8 worm cellular contexts compared by ENCODE assay signal in genomic region chrII:601305-601704, ce11.
TF ChIP-seq lines count a peak whose summit lies in the region.

No protein-coding gene starts in this region.

TF ChIP-seq in whole organism, L1 larva, 84 proteins besides CTCF, POLR2A, EP300 and RAD21 (continues in another document):
- no peak for TF ChIP-seq mab-9 (GFP tag; IDR thresholded peaks at IDR 0.05; lab: Robert Waterston, UW)
- TF ChIP-seq unc-98 (GFP tag; IDR thresholded peaks at IDR 0.05; lab: Robert Waterston, UW): no peak
- TF ChIP-seq xbp-1 (tag; optimal IDR thresholded peaks at IDR 0.05; lab: Kevin White, UChicago): peak; percentile 34
- no peak for TF ChIP-seq Y116A8C.19 (tag; optimal IDR thresholded peaks at IDR 0.05; lab: Kevin White, UChicago; ENCODE audit: borderline replicate concordance)
- no peak for TF ChIP-seq tlp-1 (tag; optimal IDR thresholded peaks at IDR 0.05; lab: Kevin White, UChicago)
- no peak for TF ChIP-seq ztf-11 (tag; optimal IDR thresholded peaks at IDR 0.05; lab: Kevin White, UChicago)
- TF ChIP-seq isw-1 (GFP tag; IDR thresholded peaks at IDR 0.05; lab: Robert Waterston, UW): peak; percentile 15; the same call in 1 of the 2 replicates
- no peak for TF ChIP-seq elt-2 (tag; optimal IDR thresholded peaks at IDR 0.05; lab: Kevin White, UChicago)
- TF ChIP-seq dsc-1 (tag; optimal IDR thresholded peaks at IDR 0.05; lab: Kevin White, UChicago): peak; percentile 4
- peak; percentile 45 for TF ChIP-seq skn-1 (tag; optimal IDR thresholded peaks at IDR 0.05; lab: Kevin White, UChicago)
- peak; percentile 50 to 54 for TF ChIP-seq lsy-2 (tag; optimal IDR thresholded peaks at IDR 0.05; lab: Kevin White, UChicago)

TF ChIP-seq in whole organism, L2 larva, 48 proteins besides CTCF, POLR2A, EP300 and RAD21 (continues in another document):
- TF ChIP-seq lsy-2 (tag; optimal IDR thresholded peaks at IDR 0.05; lab: Kevin White, UChicago) (peak in 1 of 2 experiments; percentile 65), sma-9 (GFP tag; optimal IDR thresholded peaks at IDR 0.05; lab: Kevin White, UChicago) (peak; percentile 78), sma-9 (tag; optimal IDR thresholded peaks at IDR 0.05; lab: Kevin White, UChicago) (no peak), mdl-1 (tag; optimal IDR thresholded peaks at IDR 0.05; lab: Kevin White, UChicago) (peak; percentile 10 to 67), crh-2 (tag; optimal IDR thresholded peaks at IDR 0.05; lab: Kevin White, UChicago) (peak; percentile 58), ztf-11 (tag; optimal IDR thresholded peaks at IDR 0.05; lab: Kevin White, UChicago) (no peak), nhr-129 (tag; optimal IDR thresholded peaks at IDR 0.05; lab: Kevin White, UChicago) (peak; percentile 74), gmeb-1 (tag; optimal IDR thresholded peaks at IDR 0.05; lab: Kevin White, UChicago) (peak; percentile 32), alr-1 (tag; optimal IDR thresholded peaks at IDR 0.05; lab: Kevin White, UChicago) (no peak), C34F6.9 (tag; optimal IDR thresholded peaks at IDR 0.05; lab: Kevin White, UChicago) (peak; percentile 70), nhr-10 (tag; optimal IDR thresholded peaks at IDR 0.05; lab: Kevin White, UChicago) (no peak), snpc-4 (tag; optimal IDR thresholded peaks at IDR 0.05; lab: Kevin White, UChicago) (no peak)

TF ChIP-seq in whole organism, L3 larva, 47 proteins besides CTCF, POLR2A, EP300 and RAD21 (continues in another document):
- TF ChIP-seq snpc-4 (tag; optimal IDR thresholded peaks at IDR 0.05; lab: Kevin White, UChicago) (no peak), lin-39 (tag; optimal IDR thresholded peaks at IDR 0.05; lab: Kevin White, UChicago) (peak; percentile 63), ceh-9 (tag; optimal IDR thresholded peaks at IDR 0.05; lab: Kevin White, UChicago) (no peak), nhr-25 (tag; optimal IDR thresholded peaks at IDR 0.05; lab: Kevin White, UChicago) (no peak), ama-1 (optimal IDR thresholded peaks at IDR 0.05; lab: Kevin White, UChicago) (no peak), nfya-1 (tag; optimal IDR thresholded peaks at IDR 0.05; lab: Kevin White, UChicago; ENCODE audit: insufficient read depth) (peak; percentile 63), mdl-1 (tag; optimal IDR thresholded peaks at IDR 0.05; lab: Kevin White, UChicago) (peak; percentile 15), unc-39 (tag; optimal IDR thresholded peaks at IDR 0.05; lab: Kevin White, UChicago) (no peak), elt-2 (tag; optimal IDR thresholded peaks at IDR 0.05; lab: Kevin White, UChicago) (peak; percentile 23), ceh-82 (tag; optimal IDR thresholded peaks at IDR 0.05; lab: Kevin White, UChicago) (no peak), ztf-11 (tag; optimal IDR thresholded peaks at IDR 0.05; lab: Kevin White, UChicago) (no peak), zag-1 (tag; optimal IDR thresholded peaks at IDR 0.05; lab: Kevin White, UChicago) (no peak)

TF ChIP-seq in whole organism, L4 larva, 104 proteins besides CTCF, POLR2A, EP300 and RAD21 (continues in another document):
- TF ChIP-seq zag-1 (tag; optimal IDR thresholded peaks at IDR 0.05; lab: Kevin White, UChicago) (no peak), nhr-48 (tag; optimal IDR thresholded peaks at IDR 0.05; lab: Kevin White, UChicago) (no peak), lsy-2 (tag; optimal IDR thresholded peaks at IDR 0.05; lab: Kevin White, UChicago) (peak in 1 of 2 experiments; percentile 52), hlh-11 (tag; optimal IDR thresholded peaks at IDR 0.05; lab: Kevin White, UChicago) (peak; percentile 21), hmg-1.1 (GFP tag; IDR thresholded peaks at IDR 0.05; lab: Robert Waterston, UW) (peak; percentile 17; the same call in 1 of the 2 replicates), mes-2 (tag; optimal IDR thresholded peaks at IDR 0.05; lab: Kevin White, UChicago; ENCODE audit: poor library complexity, severe bottlenecking) (peak; percentile 51), hif-1 (tag; optimal IDR thresholded peaks at IDR 0.05; lab: Kevin White, UChicago) (no peak), pha-4 (GFP tag; IDR thresholded peaks at IDR 0.05; lab: Robert Waterston, UW) (no peak), pha-4 (tag; optimal IDR thresholded peaks at IDR 0.05; lab: Kevin White, UChicago) (peak; percentile 70), mdl-1 (tag; optimal IDR thresholded peaks at IDR 0.05; lab: Kevin White, UChicago) (peak in 1 of 2 experiments; percentile 79), dve-1 (tag; optimal IDR thresholded peaks at IDR 0.05; lab: Kevin White, UChicago; ENCODE audit: insufficient read depth) (peak; percentile 67)

TF ChIP-seq in whole organism, late embryonic, 69 proteins besides CTCF, POLR2A, EP300 and RAD21:
- TF ChIP-seq ama-1 (optimal IDR thresholded peaks at IDR 0.05; lab: Kevin White, UChicago) (no peak), ceh-31 (tag; optimal IDR thresholded peaks at IDR 0.05; lab: Kevin White, UChicago) (peak; percentile 31), unc-55 (GFP tag; optimal IDR thresholded peaks at IDR 0.05; lab: Kevin White, UChicago) (peak; percentile 35), ceh-48 (tag; optimal IDR thresholded peaks at IDR 0.05; lab: Kevin White, UChicago) (no peak), nfya-1 (tag; optimal IDR thresholded peaks at IDR 0.05; lab: Kevin White, UChicago) (peak; percentile 19), sox-2 (GFP tag; IDR thresholded peaks at IDR 0.05; lab: Robert Waterston, UW) (no peak), hlh-15 (tag; optimal IDR thresholded peaks at IDR 0.05; lab: Kevin White, UChicago) (no peak), pag-3 (tag; optimal IDR thresholded peaks at IDR 0.05; lab: Kevin White, UChicago; ENCODE audit: borderline replicate concordance) (no peak), hlh-30 (tag; optimal IDR thresholded peaks at IDR 0.05; lab: Kevin White, UChicago; ENCODE audit: insufficient read depth) (peak; percentile 93)

TF ChIP-seq in whole organism, midembryonic, 9 proteins besides CTCF, POLR2A, EP300 and RAD21:
- peak; percentile 43 for TF ChIP-seq cog-1 (tag; optimal IDR thresholded peaks at IDR 0.05; lab: Kevin White, UChicago)
- TF ChIP-seq flt-1 (GFP tag; IDR thresholded peaks at IDR 0.05; lab: Robert Waterston, UW): no peak

TF ChIP-seq in whole organism, mixed stage, embryonic, 35 proteins besides CTCF, POLR2A, EP300 and RAD21:
- TF ChIP-seq nhr-76 (tag; optimal IDR thresholded peaks at IDR 0.05; lab: Kevin White, UChicago) (no peak), cnd-1 (tag; optimal IDR thresholded peaks at IDR 0.05; lab: Kevin White, UChicago) (no peak), pha-4 (tag; optimal IDR thresholded peaks at IDR 0.05; lab: Kevin White, UChicago) (peak; percentile 51), ces-1 (GFP tag; optimal IDR thresholded peaks at IDR 0.05; lab: Kevin White, UChicago) (peak; percentile 32), sem-2 (GFP tag; optimal IDR thresholded peaks at IDR 0.05; lab: Kevin White, UChicago) (no peak), elt-3 (tag; optimal IDR thresholded peaks at IDR 0.05; lab: Kevin White, UChicago) (no peak)

TF ChIP-seq in whole organism, young adult, 124 proteins besides CTCF, POLR2A, EP300 and RAD21:
- peak; percentile 60; the same call in 1 of the 2 replicates for TF ChIP-seq hmg-1.2 (GFP tag; IDR thresholded peaks at IDR 0.05; lab: Robert Waterston, UW)
- TF ChIP-seq ceh-58 (GFP tag; IDR thresholded peaks at IDR 0.05; lab: Robert Waterston, UW): no peak
- TF ChIP-seq egl-44 (GFP tag; IDR thresholded peaks at IDR 0.05; lab: Robert Waterston, UW): no peak
